Worm (Caenorhabditis elegans): ENCODE data around the gene srlf-35.

Gene srlf-35

DNA sequence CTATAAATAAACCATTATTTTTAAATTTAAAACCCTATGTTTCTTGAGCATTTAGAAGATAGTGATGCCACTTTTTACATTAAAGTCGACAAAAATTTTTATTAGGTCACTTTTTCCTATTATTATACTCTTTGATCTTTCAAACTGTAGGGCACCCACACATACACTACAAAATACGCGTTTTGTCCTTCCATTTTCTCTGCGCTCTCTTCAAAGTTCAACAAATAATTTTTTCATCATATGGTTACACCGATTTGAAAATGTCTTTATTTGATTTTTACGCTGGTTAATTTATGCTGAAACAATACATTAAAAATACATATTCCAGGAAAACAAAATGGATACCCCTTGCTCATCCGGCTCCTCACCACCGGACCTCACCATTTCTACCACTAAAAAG lies 41.6 kb upstream of the srlf-35 start, which contains the start of gene nhr-202 (continued):
- TF ChIP-seq efl-1 (optimal IDR thresholded peaks at IDR 0.05) (no peak), efl-1 (GFP tag; optimal IDR thresholded peaks at IDR 0.05 in 1 of 2) (peak in 1 of 2 experiments; percentile 8), lin-15B (tag; optimal IDR thresholded peaks at IDR 0.05) (no peak), unc-30 (tag; optimal IDR thresholded peaks at IDR 0.05) (no peak), C34B4.2 (tag; optimal IDR thresholded peaks at IDR 0.05) (no peak), elt-2 (tag; optimal IDR thresholded peaks at IDR 0.05) (peak; percentile 24), nhr-12 (tag; optimal IDR thresholded peaks at IDR 0.05) (no peak), pqm-1 (tag; optimal IDR thresholded peaks at IDR 0.05) (no peak), nhr-71 (tag; optimal IDR thresholded peaks at IDR 0.05) (peak; percentile 39), grh-1 (GFP tag; IDR thresholded peaks at IDR 0.05) (no peak), rnt-1 (tag; optimal IDR thresholded peaks at IDR 0.05) (no peak), ceh-82 (tag; optimal IDR thresholded peaks at IDR 0.05) (no peak), hlh-17 (GFP tag; optimal IDR thresholded peaks at IDR 0.05; ENCODE audit: borderline replicate concordance) (no peak), pax-3 (tag; optimal IDR thresholded peaks at IDR 0.05) (no peak), nhr-237 (tag; optimal IDR thresholded peaks at IDR 0.05) (no peak), nhr-85 (tag) (peak; percentile 70), tbx-2 (tag; optimal IDR thresholded peaks at IDR 0.05) (no peak), jun-1 (tag; optimal IDR thresholded peaks at IDR 0.05) (no peak), zag-1 (tag; optimal IDR thresholded peaks at IDR 0.05) (no peak), nhr-20 (tag; optimal IDR thresholded peaks at IDR 0.05) (peak; percentile 66), fkh-8 (tag; optimal IDR thresholded peaks at IDR 0.05) (no peak), F16B12.6 (tag; optimal IDR thresholded peaks at IDR 0.05) (no peak), unc-86 (tag; optimal IDR thresholded peaks at IDR 0.05) (no peak), nhr-77 (tag; optimal IDR thresholded peaks at IDR 0.05) (no peak), snu-23 (GFP tag; optimal IDR thresholded peaks at IDR 0.05) (peak; percentile 29), nhr-90 (tag; optimal IDR thresholded peaks at IDR 0.05; ENCODE audit: poor library complexity) (no peak), elt-3 (tag; optimal IDR thresholded peaks at IDR 0.05) (no peak), lin-14 (GFP tag; optimal IDR thresholded peaks at IDR 0.05) (no peak)

DNA sequence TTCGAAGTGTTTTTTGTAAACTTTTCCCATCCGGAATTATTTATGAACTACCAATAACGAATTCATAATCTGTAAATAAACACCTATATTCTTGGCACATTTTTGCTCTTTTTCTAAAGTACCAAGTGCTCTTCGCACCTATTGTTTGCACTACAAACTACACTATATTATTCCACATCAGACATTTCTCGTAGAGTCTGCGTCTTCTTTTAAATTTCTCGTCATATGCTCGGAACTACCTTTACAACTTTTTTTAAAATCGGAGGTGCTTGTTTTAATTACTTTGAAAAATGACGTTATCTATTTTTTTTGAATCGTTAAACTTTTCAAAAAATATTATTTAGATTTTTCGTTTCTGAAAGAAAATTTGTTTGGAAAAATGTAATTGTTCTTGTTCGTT lies 39.0 kb upstream of the srlf-35 start, which contains the start of gene nhr-201:
TSS of gene nhr-201 (plus strand) at position 29 of the 400 bp plus-strand sequence.
- TF ChIP-seq hlh-17 (GFP tag; optimal IDR thresholded peaks at IDR 0.05; ENCODE audit: borderline replicate concordance): no peak
- TF ChIP-seq lin-35 (GFP tag; optimal IDR thresholded peaks at IDR 0.05): no peak
- no peak for TF ChIP-seq efl-1 (optimal IDR thresholded peaks at IDR 0.05)
- peak in 1 of 2 experiments; percentile 84 for TF ChIP-seq efl-1 (GFP tag; optimal IDR thresholded peaks at IDR 0.05 in 1 of 2)
- no peak for TF ChIP-seq ceh-8 (GFP tag; optimal IDR thresholded peaks at IDR 0.05)
- peak; percentile 19 for TF ChIP-seq elt-2 (tag; optimal IDR thresholded peaks at IDR 0.05)
- TF ChIP-seq pag-3 (tag; optimal IDR thresholded peaks at IDR 0.05; ENCODE audit: borderline replicate concordance, insufficient read depth): no peak
- TF ChIP-seq unc-86 (tag; optimal IDR thresholded peaks at IDR 0.05): no peak
- peak; percentile 85 for TF ChIP-seq nhr-20 (tag; optimal IDR thresholded peaks at IDR 0.05)
- peak; percentile 10 for TF ChIP-seq nhr-71 (tag; optimal IDR thresholded peaks at IDR 0.05)
- TF ChIP-seq nhr-90 (tag; optimal IDR thresholded peaks at IDR 0.05; ENCODE audit: poor library complexity): no peak

DNA sequence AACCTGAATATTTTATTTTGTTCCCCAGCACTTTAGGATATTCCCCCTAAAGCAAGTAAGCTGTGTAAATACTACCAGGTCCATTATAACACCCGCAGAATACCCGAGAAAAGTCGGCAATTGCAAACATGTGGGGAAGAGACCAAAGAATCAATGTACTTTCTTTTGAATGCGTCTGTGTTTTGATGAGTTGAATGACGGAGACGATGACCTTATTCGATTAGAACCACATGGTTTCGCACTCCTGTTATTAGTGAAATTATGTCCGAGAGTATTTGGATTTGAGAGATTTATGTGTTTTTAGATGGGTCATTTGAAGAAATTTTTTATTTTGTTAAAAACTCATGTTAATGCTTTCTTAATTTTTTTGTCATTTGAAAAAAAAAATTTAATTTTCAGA lies 38.5 kb upstream of the srlf-35 start:
- TF ChIP-seq zag-1 (tag; optimal IDR thresholded peaks at IDR 0.05): no peak
- TF ChIP-seq vab-15 (tag; optimal IDR thresholded peaks at IDR 0.05): no peak
- TF ChIP-seq ceh-82 (tag; optimal IDR thresholded peaks at IDR 0.05): no peak
- TF ChIP-seq alr-1 (tag; optimal IDR thresholded peaks at IDR 0.05; ENCODE audit: borderline replicate concordance): no peak
- TF ChIP-seq xbp-1 (tag; optimal IDR thresholded peaks at IDR 0.05): no peak
- TF ChIP-seq hlh-17 (GFP tag; optimal IDR thresholded peaks at IDR 0.05; ENCODE audit: borderline replicate concordance): no peak
- no peak for TF ChIP-seq fos-1 (tag; optimal IDR thresholded peaks at IDR 0.05)
- no peak for TF ChIP-seq ama-1 (optimal IDR thresholded peaks at IDR 0.05)
- TF ChIP-seq sptf-1 (tag; optimal IDR thresholded peaks at IDR 0.05): no peak
- peak; percentile 78 for TF ChIP-seq nhr-85 (tag)
- TF ChIP-seq sox-4 (tag; optimal IDR thresholded peaks at IDR 0.05): no peak
- peak; percentile 32 for TF ChIP-seq fkh-4 (tag; optimal IDR thresholded peaks at IDR 0.05; ENCODE audit: borderline replicate concordance)
- peak; percentile 4 for TF ChIP-seq nhr-20 (tag; optimal IDR thresholded peaks at IDR 0.05)
- TF ChIP-seq rnt-1 (tag; optimal IDR thresholded peaks at IDR 0.05): no peak
- TF ChIP-seq unc-86 (tag; optimal IDR thresholded peaks at IDR 0.05): no peak
- TF ChIP-seq egl-27 (tag; optimal IDR thresholded peaks at IDR 0.05): no peak
- TF ChIP-seq C04F5.9 (tag; optimal IDR thresholded peaks at IDR 0.05): no peak
- TF ChIP-seq elt-2 (tag; optimal IDR thresholded peaks at IDR 0.05): no peak
- no peak for TF ChIP-seq dpl-1 (GFP tag; optimal IDR thresholded peaks at IDR 0.05)
- no peak for TF ChIP-seq ceh-88 (GFP tag; IDR thresholded peaks at IDR 0.05)
- TF ChIP-seq lin-35 (GFP tag; optimal IDR thresholded peaks at IDR 0.05): no peak
- no peak for TF ChIP-seq ces-1 (GFP tag; optimal IDR thresholded peaks at IDR 0.05)
- TF ChIP-seq F16B12.6 (tag; optimal IDR thresholded peaks at IDR 0.05): no peak
- no peak for TF ChIP-seq lir-3 (tag; optimal IDR thresholded peaks at IDR 0.05; ENCODE audit: poor library complexity)
- TF ChIP-seq nhr-71 (tag; optimal IDR thresholded peaks at IDR 0.05): peak; percentile 45
- no peak for TF ChIP-seq nhr-19 (GFP tag; conservative IDR thresholded peaks at IDR 0.05)
- TF ChIP-seq mdl-1 (tag; optimal IDR thresholded peaks at IDR 0.05): no peak

Measured in whole organism, L1 larva.